Worm (Caenorhabditis elegans) whole organism, L1 larva: ENCODE results near the gene ZC239.4.

Experiments used
- C04F5.9 ChIP-seq: sonication (generic microtip); optimal IDR thresholded peaks from 2 replicates; lab custom pipeline; 2016; ENCODE audit warnings: missing genetic modification characterization, missing compliant biosample characterization
- C16A3.4 ChIP-seq: fragments of 150-350 bp; optimal IDR thresholded peaks from 2 replicates; lab custom pipeline; 2014; ENCODE audit warnings: missing biosample characterization, missing genetic modification characterization
- Y116A8C.19 ChIP-seq: sonication (generic microtip); optimal IDR thresholded peaks from 2 replicates; lab custom pipeline; 2016; ENCODE audit warnings: missing compliant biosample characterization, missing genetic modification characterization, borderline replicate concordance
- aha-1 ChIP-seq: fragments of 150-350 bp; optimal IDR thresholded peaks from 2 replicates; lab custom pipeline; 2014; ENCODE audit warnings: missing biosample characterization, missing genetic modification characterization
- blmp-1 ChIP-seq: fragments of 150-350 bp; optimal IDR thresholded peaks from 2 replicates; lab custom pipeline; 2014; ENCODE audit warnings: missing biosample characterization, missing genetic modification characterization
- ceh-63 ChIP-seq: fragments of 200-800 bp; sonication (Bioruptor generic); optimal IDR thresholded peaks from 2 replicates; lab custom pipeline; 2018; ENCODE audit warnings: mild to moderate bottlenecking, missing genetic modification characterization, missing compliant biosample characterization
- ceh-82 ChIP-seq, 3 experiments: fragments of 150-350 bp in 1 of 3; sonication (generic microtip) in 2 of 3; optimal IDR thresholded peaks; 2 replicates each; lab custom pipeline; 2014 to 2017; ENCODE audit warnings: missing biosample characterization in 3 of 3, missing genetic modification characterization in 3 of 3
- ceh-90 ChIP-seq: sonication (generic microtip); optimal IDR thresholded peaks from 2 replicates; lab custom pipeline; 2016; ENCODE audit warnings: missing genetic modification characterization, missing compliant biosample characterization
- dpl-1 ChIP-seq, 3 experiments: fragments of 150-350 bp in 2 of 3; sonication (generic microtip) in 1 of 3; optimal IDR thresholded peaks; 2 replicates each; lab custom pipeline; 2014 to 2017; ENCODE audit warnings: missing biosample characterization in 3 of 3, missing genetic modification characterization in 3 of 3, missing genetic modification reagents in 3 of 3
- dsc-1 ChIP-seq: sonication (generic microtip); optimal IDR thresholded peaks from 2 replicates; lab custom pipeline; 2016; ENCODE audit warnings: mild to moderate bottlenecking, missing genetic modification characterization, missing compliant biosample characterization
- efl-1 ChIP-seq, 4 experiments: fragments of 150-350 bp; optimal IDR thresholded peaks in 3 of 4; peaks in 1 of 4; 1 replicate in 1 of 4; 2 replicates in 3 of 4; lab custom pipeline; 2014; ENCODE audit warnings: missing biosample characterization in 2 of 4, missing genetic modification characterization in 2 of 4, missing genetic modification reagents in 2 of 4
- elt-3 ChIP-seq, 6 experiments: fragments of 150-350 bp in 1 of 6; sonication (generic microtip); optimal IDR thresholded peaks; 2 replicates each; lab custom pipeline; 2017 to 2018; ENCODE audit warnings: missing biosample characterization in 6 of 6, missing genetic modification characterization in 6 of 6, inconsistent platforms in 1 of 6
- fkh-10 ChIP-seq: sonication (generic microtip); optimal IDR thresholded peaks from 2 replicates; lab custom pipeline; 2017; ENCODE audit warnings: missing biosample characterization, missing genetic modification reagents, missing genetic modification characterization
- fkh-8 ChIP-seq: sonication (generic microtip); optimal IDR thresholded peaks from 2 replicates; lab custom pipeline; 2016; ENCODE audit warnings: mild to moderate bottlenecking, missing genetic modification characterization, missing compliant biosample characterization
- fos-1 ChIP-seq: fragments of 150-350 bp; optimal IDR thresholded peaks from 2 replicates; lab custom pipeline; 2014; ENCODE audit warnings: missing biosample characterization, missing genetic modification characterization
- hlh-4 ChIP-seq: sonication (generic microtip); optimal IDR thresholded peaks from 2 replicates; lab custom pipeline; 2016; ENCODE audit warnings: mild to moderate bottlenecking, missing genetic modification characterization, missing compliant biosample characterization
- hpl-2 ChIP-seq: fragments of 150-350 bp; optimal IDR thresholded peaks from 2 replicates; lab custom pipeline; 2014; ENCODE audit warnings: missing biosample characterization, missing genetic modification reagents, missing genetic modification characterization
- irx-1 ChIP-seq: sonication (generic microtip); optimal IDR thresholded peaks from 2 replicates; lab custom pipeline; 2016; ENCODE audit warnings: missing genetic modification characterization, missing compliant biosample characterization
- jun-1 ChIP-seq: fragments of 150-350 bp; optimal IDR thresholded peaks from 2 replicates; lab custom pipeline; 2014; ENCODE audit warnings: missing biosample characterization, missing genetic modification reagents, missing genetic modification characterization
- lin-13 ChIP-seq: fragments of 150-350 bp; optimal IDR thresholded peaks from 2 replicates; lab custom pipeline; 2014; ENCODE audit warnings: missing biosample characterization, missing genetic modification reagents, missing genetic modification characterization
- lin-14 ChIP-seq: fragments of 200-800 bp; sonication (Bioruptor generic); optimal IDR thresholded peaks from 2 replicates; lab custom pipeline; 2018; ENCODE audit warnings: mild to moderate bottlenecking, missing genetic modification characterization, moderate library complexity, missing compliant biosample characterization
- lin-35 ChIP-seq, 2 experiments: fragments of 150-350 bp; optimal IDR thresholded peaks; 2 replicates each; lab custom pipeline; 2014; ENCODE audit warnings: missing biosample characterization in 2 of 2, missing genetic modification characterization in 2 of 2, missing genetic modification reagents in 2 of 2
- lsy-2 ChIP-seq, 2 experiments: fragments of 150-350 bp; optimal IDR thresholded peaks; 2 replicates each; lab custom pipeline; 2014; ENCODE audit warnings: missing biosample characterization in 2 of 2, missing genetic modification characterization in 2 of 2
- mef-2 ChIP-seq: fragments of 150-350 bp; optimal IDR thresholded peaks from 2 replicates; lab custom pipeline; 2014; ENCODE audit warnings: missing biosample characterization, missing genetic modification characterization
- mep-1 ChIP-seq: fragments of 150-350 bp; optimal IDR thresholded peaks from 2 replicates; lab custom pipeline; 2014; ENCODE audit warnings: missing biosample characterization, missing genetic modification characterization
- nhr-12 ChIP-seq: sonication (generic microtip); optimal IDR thresholded peaks from 2 replicates; lab custom pipeline; 2017; ENCODE audit warnings: missing biosample characterization, missing genetic modification characterization
- nhr-19 ChIP-seq: fragments of 200-800 bp; sonication (Bioruptor generic); conservative IDR thresholded peaks from 2 replicates; pipeline ENCODE4 v1.3.6; 2022; ENCODE audit warnings: missing genetic modification characterization, missing compliant biosample characterization
- nhr-20 ChIP-seq: sonication (generic microtip); optimal IDR thresholded peaks from 2 replicates; lab custom pipeline; 2016; ENCODE audit warnings: mild to moderate bottlenecking, missing genetic modification characterization, missing compliant biosample characterization
- nhr-237 ChIP-seq: fragments of 150-350 bp; optimal IDR thresholded peaks from 2 replicates; lab custom pipeline; 2014; ENCODE audit warnings: missing biosample characterization, missing genetic modification characterization
- nhr-84 ChIP-seq: sonication (generic microtip); optimal IDR thresholded peaks from 2 replicates; lab custom pipeline; 2017; ENCODE audit warnings: missing biosample characterization, missing genetic modification characterization
- nhr-90 ChIP-seq: sonication (generic microtip); optimal IDR thresholded peaks from 2 replicates; lab custom pipeline; 2016; ENCODE audit warnings: mild to moderate bottlenecking, missing genetic modification characterization, missing compliant biosample characterization; ENCODE audit not compliant: poor library complexity
- pag-3 ChIP-seq: sonication (generic microtip); optimal IDR thresholded peaks from 2 replicates; lab custom pipeline; 2017; ENCODE audit warnings: missing genetic modification characterization, mild to moderate bottlenecking, missing compliant biosample characterization, antibody characterized with exemption, borderline replicate concordance; ENCODE audit not compliant: insufficient read depth
- pax-3 ChIP-seq: fragments of 200-800 bp; sonication (Bioruptor generic); optimal IDR thresholded peaks from 2 replicates; lab custom pipeline; 2018; ENCODE audit warnings: mild to moderate bottlenecking, missing genetic modification characterization, moderate library complexity, missing compliant biosample characterization
- pqm-1 ChIP-seq: sonication (generic microtip); optimal IDR thresholded peaks from 3 replicates; lab custom pipeline; 2017; ENCODE audit warnings: missing biosample characterization, missing genetic modification characterization
- skn-1 ChIP-seq: fragments of 150-350 bp; optimal IDR thresholded peaks from 2 replicates; lab custom pipeline; 2014; ENCODE audit warnings: missing biosample characterization, missing genetic modification characterization
- snpc-4 ChIP-seq: fragments of 150-350 bp; optimal IDR thresholded peaks from 2 replicates; lab custom pipeline; 2014; ENCODE audit warnings: missing biosample characterization, missing genetic modification characterization
- sup-37 ChIP-seq: fragments of 200-800 bp; sonication (Bioruptor generic); optimal IDR thresholded peaks from 2 replicates; lab custom pipeline; 2018; ENCODE audit warnings: mild to moderate bottlenecking, missing genetic modification characterization, missing compliant biosample characterization
- swsn-7 ChIP-seq: sonication (generic microtip); optimal IDR thresholded peaks from 2 replicates; lab custom pipeline; 2016; ENCODE audit warnings: missing genetic modification characterization, missing compliant biosample characterization
- tlp-1 ChIP-seq: fragments of 150-350 bp; optimal IDR thresholded peaks from 2 replicates; lab custom pipeline; 2014; ENCODE audit warnings: missing biosample characterization, missing genetic modification characterization
- unc-86 ChIP-seq: sonication (generic microtip); optimal IDR thresholded peaks from 2 replicates; lab custom pipeline; 2016; ENCODE audit warnings: missing genetic modification characterization, missing compliant biosample characterization
- vab-15 ChIP-seq: sonication (generic microtip); optimal IDR thresholded peaks from 2 replicates; lab custom pipeline; 2017; ENCODE audit warnings: missing genotype, mild to moderate bottlenecking, missing genetic modification characterization, missing compliant biosample characterization
- xbp-1 ChIP-seq: sonication (generic microtip); optimal IDR thresholded peaks from 2 replicates; lab custom pipeline; 2016; ENCODE audit warnings: missing genetic modification characterization, missing compliant biosample characterization
- zip-4 ChIP-seq: fragments of 200-800 bp; sonication (Bioruptor generic); optimal IDR thresholded peaks from 2 replicates; lab custom pipeline; 2018; ENCODE audit warnings: mild to moderate bottlenecking, missing genetic modification characterization, moderate library complexity, missing compliant biosample characterization
- ztf-11 ChIP-seq, 2 experiments: sonication (generic microtip); optimal IDR thresholded peaks; 2 replicates each; lab custom pipeline; 2016 to 2017; ENCODE audit warnings: missing genetic modification characterization in 2 of 2, missing biosample characterization in 1 of 2, missing compliant biosample characterization in 1 of 2

Gene ZC239.4

ce11 chrII:3241842-3242241 lies 27.8 kb downstream of the ZC239.4 start:
- TF ChIP-seq skn-1 (tag; lab: Kevin White, UChicago) (no peak), fkh-10 (GFP tag; lab: Kevin White, UChicago) (no peak), unc-86 (tag; lab: Kevin White, UChicago) (no peak), C16A3.4 (no peak), dsc-1 (tag; lab: Kevin White, UChicago) (no peak), vab-15 (tag; lab: Kevin White, UChicago) (no peak), C04F5.9 (tag; lab: Kevin White, UChicago) (no peak), blmp-1 (tag; lab: Kevin White, UChicago) (peak; percentile 99), elt-3 (tag; optimal IDR thresholded peaks at IDR 0.05; lab: Kevin White, UChicago) (peak in 2 of 6 experiments; percentile 50 to 77), lsy-2 (tag; optimal IDR thresholded peaks at IDR 0.05; lab: Kevin White, UChicago) (no peak), mef-2 (tag; lab: Kevin White, UChicago) (no peak), aha-1 (no peak)

ce11 chrII:3244070-3244469 lies 30.1 kb downstream of the ZC239.4 start, which contains the start of gene C17F4.12:
Gene C17F4.12 (minus strand): TSS chrII:3244170.
- no peak for TF ChIP-seq nhr-20 (tag; lab: Kevin White, UChicago)
- no peak for TF ChIP-seq hlh-4 (tag; lab: Kevin White, UChicago)
- TF ChIP-seq ceh-82 (tag; optimal IDR thresholded peaks at IDR 0.05; lab: Kevin White, UChicago) = no peak
- no peak for TF ChIP-seq fos-1 (tag; lab: Kevin White, UChicago)
- TF ChIP-seq lsy-2 (tag; optimal IDR thresholded peaks at IDR 0.05; lab: Kevin White, UChicago) = no peak
- no peak for TF ChIP-seq dpl-1 (GFP tag; optimal IDR thresholded peaks at IDR 0.05; lab: Kevin White, UChicago)
- no peak for TF ChIP-seq pag-3 (tag; lab: Kevin White, UChicago)
- TF ChIP-seq blmp-1 (tag; lab: Kevin White, UChicago) = peak; percentile 85
- no peak for TF ChIP-seq aha-1
- no peak for TF ChIP-seq sup-37 (GFP tag; lab: Kevin White, UChicago)
- no peak for TF ChIP-seq irx-1 (tag; lab: Kevin White, UChicago)
- peak in 1 of 6 experiments; percentile 9 for TF ChIP-seq elt-3 (tag; optimal IDR thresholded peaks at IDR 0.05; lab: Kevin White, UChicago)
- TF ChIP-seq, all 84 proteins: peak for 2

- TF ChIP-seq pax-3 (tag; lab: Kevin White, UChicago) = no peak
- TF ChIP-seq zip-4 (GFP tag; lab: Kevin White, UChicago) = no peak
- TF ChIP-seq xbp-1 (tag; lab: Kevin White, UChicago) = no peak
- TF ChIP-seq mep-1 (tag; lab: Kevin White, UChicago) = no peak
- no peak for TF ChIP-seq lin-14 (GFP tag; lab: Kevin White, UChicago)
- no peak for TF ChIP-seq fkh-8 (tag; lab: Kevin White, UChicago)
- TF ChIP-seq ceh-63 (GFP tag; lab: Kevin White, UChicago) = no peak
- no peak for TF ChIP-seq pqm-1 (tag; lab: Kevin White, UChicago)
- TF ChIP-seq Y116A8C.19 (tag; lab: Kevin White, UChicago) = no peak
- TF ChIP-seq hlh-4 (tag; lab: Kevin White, UChicago) = no peak
- TF ChIP-seq vab-15 (tag; lab: Kevin White, UChicago) = no peak
- TF ChIP-seq hpl-2 (GFP tag; lab: Kevin White, UChicago) = no peak
- TF ChIP-seq nhr-84 (tag; lab: Kevin White, UChicago) = no peak
Measured at ce11 chrII:3244758-3245157, 30.8 kb downstream of the ZC239.4 start.

- TF ChIP-seq elt-3 (tag; optimal IDR thresholded peaks at IDR 0.05; lab: Kevin White, UChicago) (no peak), nhr-90 (tag; lab: Kevin White, UChicago) (peak; percentile 37), fkh-10 (GFP tag; lab: Kevin White, UChicago) (no peak), zip-4 (GFP tag; lab: Kevin White, UChicago) (no peak), ceh-90 (tag; lab: Kevin White, UChicago) (no peak), vab-15 (tag; lab: Kevin White, UChicago) (no peak), mep-1 (tag; lab: Kevin White, UChicago) (no peak), nhr-12 (tag; lab: Kevin White, UChicago) (no peak), sup-37 (GFP tag; lab: Kevin White, UChicago) (no peak), pag-3 (tag; lab: Kevin White, UChicago) (no peak), lsy-2 (tag; optimal IDR thresholded peaks at IDR 0.05; lab: Kevin White, UChicago) (no peak), efl-1 (optimal IDR thresholded peaks at IDR 0.05; lab: Kevin White, UChicago) (no peak), efl-1 (GFP tag; optimal IDR thresholded peaks at IDR 0.05 in 1 of 2; lab: Kevin White, UChicago) (no peak), blmp-1 (tag; lab: Kevin White, UChicago) (no peak), snpc-4 (tag; lab: Kevin White, UChicago) (no peak), lin-35 (GFP tag; optimal IDR thresholded peaks at IDR 0.05; lab: Kevin White, UChicago) (peak in 1 of 2 experiments; percentile 34), pqm-1 (tag; lab: Kevin White, UChicago) (peak; percentile 62), tlp-1 (tag; lab: Kevin White, UChicago) (peak; percentile 69), irx-1 (tag; lab: Kevin White, UChicago) (no peak), nhr-237 (tag; lab: Kevin White, UChicago) (no peak), ztf-11 (tag; optimal IDR thresholded peaks at IDR 0.05; lab: Kevin White, UChicago) (no peak), jun-1 (tag; lab: Kevin White, UChicago) (peak; percentile 38), swsn-7 (tag; lab: Kevin White, UChicago) (no peak), lin-13 (GFP tag; lab: Kevin White, UChicago) (no peak), nhr-19 (GFP tag; lab: Robert Waterston, UW) (no peak)
Measured at ce11 chrII:3245836-3246235, 31.8 kb downstream of the ZC239.4 start, which contains the start of gene C17F4.7. Gene C17F4.7 (minus strand): TSS chrII:3246015.
